Worm (Caenorhabditis elegans): ENCODE measurements around the gene sgo-1.

The sgo-1 gene

ce11 chrIV:7816402-7817102, 20.3 kb upstream of the sgo-1 start (continued):
- TF ChIP-seq pag-3 (tag; optimal IDR thresholded peaks at IDR 0.05; ENCODE audit: borderline replicate concordance, insufficient read depth), result no peak
- no peak for TF ChIP-seq mef-2 (tag; optimal IDR thresholded peaks at IDR 0.05)
- TF ChIP-seq egl-13 (tag; optimal IDR thresholded peaks at IDR 0.05), result peak; percentile 35
- TF ChIP-seq nhr-85 (tag), result peak; percentile 91
- no peak for TF ChIP-seq ceh-82 (tag; optimal IDR thresholded peaks at IDR 0.05)
- peak; percentile 22 for TF ChIP-seq elt-2 (tag; optimal IDR thresholded peaks at IDR 0.05)
- TF ChIP-seq zag-1 (tag; optimal IDR thresholded peaks at IDR 0.05), result no peak
- TF ChIP-seq irx-1 (tag; optimal IDR thresholded peaks at IDR 0.05), result peak; percentile 69
- peak in 1 of 6 experiments; percentile 2 for TF ChIP-seq elt-3 (tag; optimal IDR thresholded peaks at IDR 0.05)
- peak; percentile 64 for TF ChIP-seq sox-4 (tag; optimal IDR thresholded peaks at IDR 0.05)
- TF ChIP-seq lsy-2 (tag; optimal IDR thresholded peaks at IDR 0.05), result peak; percentile 10 to 53
- TF ChIP-seq unc-130 (tag; optimal IDR thresholded peaks at IDR 0.05), result peak; percentile 3
- no peak for TF ChIP-seq mep-1 (tag; optimal IDR thresholded peaks at IDR 0.05)
- peak; percentile 86 for TF ChIP-seq rnt-1 (tag; optimal IDR thresholded peaks at IDR 0.05)
- peak; percentile 56 for TF ChIP-seq nhr-71 (tag; optimal IDR thresholded peaks at IDR 0.05)
- TF ChIP-seq isw-1 (GFP tag; IDR thresholded peaks at IDR 0.05), result peak; percentile 5; the same call in 1 of the 2 replicates
- TF ChIP-seq sup-37 (GFP tag; optimal IDR thresholded peaks at IDR 0.05), result no peak
- TF ChIP-seq lin-13 (GFP tag; optimal IDR thresholded peaks at IDR 0.05), result no peak
- peak; percentile 51 for TF ChIP-seq tbx-2 (tag; optimal IDR thresholded peaks at IDR 0.05)
- no peak for TF ChIP-seq lin-15B (tag; optimal IDR thresholded peaks at IDR 0.05)
- no peak for TF ChIP-seq C16A3.4 (tag; optimal IDR thresholded peaks at IDR 0.05)
- peak; percentile 53 for TF ChIP-seq swsn-7 (tag; optimal IDR thresholded peaks at IDR 0.05)
- no peak for TF ChIP-seq unc-62 (GFP tag; optimal IDR thresholded peaks at IDR 0.05)
- TF ChIP-seq aha-1 (tag; optimal IDR thresholded peaks at IDR 0.05), result no peak
- TF ChIP-seq snu-23 (GFP tag; optimal IDR thresholded peaks at IDR 0.05), result peak; percentile 44
- no peak for TF ChIP-seq ces-1 (GFP tag; optimal IDR thresholded peaks at IDR 0.05)
- TF ChIP-seq ceh-8 (GFP tag; optimal IDR thresholded peaks at IDR 0.05), result no peak
- TF ChIP-seq nhr-47 (tag; optimal IDR thresholded peaks at IDR 0.05), result peak; percentile 68
- no peak for TF ChIP-seq aly-2 (tag; optimal IDR thresholded peaks at IDR 0.05)
- peak; percentile 41 for TF ChIP-seq nhr-20 (tag; optimal IDR thresholded peaks at IDR 0.05)
- TF ChIP-seq ztf-4 (tag; optimal IDR thresholded peaks at IDR 0.05), result no peak
- peak; percentile 76 to 88 (median 86) for TF ChIP-seq dpl-1 (GFP tag; optimal IDR thresholded peaks at IDR 0.05)
- TF ChIP-seq unc-98 (GFP tag; IDR thresholded peaks at IDR 0.05), result no peak
- TF ChIP-seq tlp-1 (tag; optimal IDR thresholded peaks at IDR 0.05), result no peak
- TF ChIP-seq nhr-28 (tag; optimal IDR thresholded peaks at IDR 0.05), result no peak
- TF ChIP-seq alr-1 (tag; optimal IDR thresholded peaks at IDR 0.05; ENCODE audit: borderline replicate concordance), result no peak
- TF ChIP-seq unc-30 (tag; optimal IDR thresholded peaks at IDR 0.05), result no peak
- TF ChIP-seq nhr-19 (GFP tag; conservative IDR thresholded peaks at IDR 0.05), result peak; percentile 44
- TF ChIP-seq lin-35 (GFP tag; optimal IDR thresholded peaks at IDR 0.05), result peak; percentile 74 to 93

ce11 chrIV:7815683-7816183, 19.5 kb upstream of the sgo-1 start, which contains the start of gene cdgs-1:
Gene cdgs-1, minus strand, starts transcription at chrIV:7815733.
- TF ChIP-seq F16B12.6 (tag; optimal IDR thresholded peaks at IDR 0.05) (peak; percentile 15), skn-1 (tag; optimal IDR thresholded peaks at IDR 0.05) (peak; percentile 21), fkh-10 (GFP tag; optimal IDR thresholded peaks at IDR 0.05) (peak; percentile 65), lin-14 (GFP tag; optimal IDR thresholded peaks at IDR 0.05) (peak; percentile 85), ama-1 (optimal IDR thresholded peaks at IDR 0.05) (no peak), dpl-1 (GFP tag; optimal IDR thresholded peaks at IDR 0.05) (peak; percentile 36 to 41 (median 36)), nhr-90 (tag; optimal IDR thresholded peaks at IDR 0.05; ENCODE audit: poor library complexity) (no peak), lir-3 (tag; optimal IDR thresholded peaks at IDR 0.05; ENCODE audit: poor library complexity) (no peak), efl-3 (GFP tag; optimal IDR thresholded peaks at IDR 0.05) (no peak), rnt-1 (tag; optimal IDR thresholded peaks at IDR 0.05) (peak; percentile 23), mep-1 (tag; optimal IDR thresholded peaks at IDR 0.05) (peak; percentile 78), nhr-47 (tag; optimal IDR thresholded peaks at IDR 0.05) (peak; percentile 29), swsn-7 (tag; optimal IDR thresholded peaks at IDR 0.05) (peak; percentile 28), nhr-77 (tag; optimal IDR thresholded peaks at IDR 0.05) (no peak), unc-98 (GFP tag; IDR thresholded peaks at IDR 0.05) (no peak), pag-3 (tag; optimal IDR thresholded peaks at IDR 0.05; ENCODE audit: borderline replicate concordance, insufficient read depth) (no peak), mdl-1 (tag; optimal IDR thresholded peaks at IDR 0.05) (peak in 1 of 2 experiments; percentile 82), fos-1 (tag; optimal IDR thresholded peaks at IDR 0.05) (no peak), fkh-8 (tag; optimal IDR thresholded peaks at IDR 0.05) (peak; percentile 2), ceh-90 (tag; optimal IDR thresholded peaks at IDR 0.05) (no peak)
